Fruit fly (Drosophila melanogaster) whole organism, adult: ENCODE measurements around the gene ND-B14.5B.
A peak's percentile ranks its signal among the peaks of the same experiment; 100 is the strongest.

ENCODE experiments used
- CG11617 ChIP-seq: fragments of 200-800 bp; sonication (Bioruptor generic); optimal IDR thresholded peaks from 2 replicates; lab custom pipeline; 2017; ENCODE audit warnings: mild to moderate bottlenecking, missing biosample characterization, missing genetic modification reagents, missing genetic modification characterization
- CG12768 ChIP-seq: fragments of 200-800 bp; sonication (Bioruptor generic); optimal IDR thresholded peaks from 2 replicates; lab custom pipeline; 2017; ENCODE audit warnings: missing biosample characterization, missing genetic modification characterization, mild to moderate bottlenecking, moderate library complexity, missing genetic modification reagents
- CG14711 ChIP-seq: fragments of 200-800 bp; sonication (Bioruptor generic); optimal IDR thresholded peaks from 2 replicates; lab custom pipeline; 2018; ENCODE audit warnings: missing biosample characterization, mild to moderate bottlenecking, missing genetic modification characterization, moderate library complexity
- CG1620 ChIP-seq: fragments of 200-800 bp; sonication (Bioruptor generic); optimal IDR thresholded peaks from 2 replicates; lab custom pipeline; 2016; ENCODE audit warnings: missing biosample characterization, missing genetic modification characterization
- CG33017 ChIP-seq: fragments of 200-800 bp; sonication (Bioruptor generic); optimal IDR thresholded peaks from 2 replicates; lab custom pipeline; 2018; ENCODE audit warnings: missing biosample characterization, mild to moderate bottlenecking, missing genetic modification characterization, moderate library complexity
- CG5204 ChIP-seq: fragments of 200-800 bp; sonication (Bioruptor generic); optimal IDR thresholded peaks from 2 replicates; lab custom pipeline; 2016; ENCODE audit warnings: missing biosample characterization, missing genetic modification characterization
- CG7045 ChIP-seq: fragments of 200-800 bp; sonication (Bioruptor generic); optimal IDR thresholded peaks from 2 replicates; lab custom pipeline; 2017; ENCODE audit warnings: missing biosample characterization, mild to moderate bottlenecking, missing genetic modification characterization
- CG7101 ChIP-seq: fragments of 200-800 bp; sonication (Bioruptor generic); optimal IDR thresholded peaks from 2 replicates; lab custom pipeline; 2018; ENCODE audit warnings: missing biosample characterization, mild to moderate bottlenecking, missing genetic modification characterization, moderate library complexity
- Clk ChIP-seq: fragments of 200-800 bp; sonication (Bioruptor generic); optimal IDR thresholded peaks from 2 replicates; lab custom pipeline; 2017; ENCODE audit warnings: missing biosample characterization, missing genetic modification characterization
- Crg-1 ChIP-seq: fragments of 200-800 bp; sonication (Bioruptor generic); optimal IDR thresholded peaks from 2 replicates; lab custom pipeline; 2016; ENCODE audit warnings: missing biosample characterization, missing genetic modification characterization
- Hr96 ChIP-seq: fragments of 200-800 bp; sonication (Bioruptor generic); optimal IDR thresholded peaks from 2 replicates; lab custom pipeline; 2016; ENCODE audit warnings: missing biosample characterization, missing genetic modification characterization
- Mnt ChIP-seq: fragments of 200-800 bp; sonication (Bioruptor generic); optimal IDR thresholded peaks from 2 replicates; lab custom pipeline; 2016; ENCODE audit warnings: missing biosample characterization, mild to moderate bottlenecking, missing genetic modification characterization
- bab1 ChIP-seq: fragments of 200-800 bp; sonication (Bioruptor generic); optimal IDR thresholded peaks from 3 replicates; lab custom pipeline; 2019; ENCODE audit warnings: missing biosample characterization, mild to moderate bottlenecking, missing genetic modification characterization, moderate library complexity
- cic ChIP-seq: fragments of 200-800 bp; sonication (Bioruptor generic); optimal IDR thresholded peaks from 2 replicates; lab custom pipeline; 2017; ENCODE audit warnings: missing biosample characterization, mild to moderate bottlenecking, missing genetic modification characterization, moderate library complexity
- cnc ChIP-seq, 2 experiments: fragments of >200 bp; optimal IDR thresholded peaks; 2 replicates each; lab custom pipeline; 2017
- kay ChIP-seq: fragments of 200-800 bp; sonication (Bioruptor generic); peaks from one replicate; lab custom pipeline; 2016; ENCODE audit warnings: missing biosample characterization, missing genetic modification characterization, borderline replicate concordance
- ovo ChIP-seq: fragments of 200-800 bp; sonication (Bioruptor generic); optimal IDR thresholded peaks from 2 replicates; lab custom pipeline; 2016; ENCODE audit warnings: missing biosample characterization, missing genetic modification characterization
- pad ChIP-seq: fragments of 200-800 bp; sonication (Bioruptor generic); optimal IDR thresholded peaks from 3 replicates; lab custom pipeline; 2017; ENCODE audit warnings: missing biosample characterization, missing genetic modification characterization, mild to moderate bottlenecking, moderate library complexity, missing genetic modification reagents
- tj ChIP-seq: fragments of 200-800 bp; sonication (Bioruptor generic); optimal IDR thresholded peaks from 3 replicates; lab custom pipeline; 2017; ENCODE audit warnings: missing biosample characterization, mild to moderate bottlenecking, missing genetic modification characterization, moderate library complexity
- toe ChIP-seq: fragments of 200-800 bp; sonication (Bioruptor generic); optimal IDR thresholded peaks from 2 replicates; lab custom pipeline; 2016; ENCODE audit warnings: missing biosample characterization, missing genetic modification characterization

ND-B14.5B gene

DNA sequence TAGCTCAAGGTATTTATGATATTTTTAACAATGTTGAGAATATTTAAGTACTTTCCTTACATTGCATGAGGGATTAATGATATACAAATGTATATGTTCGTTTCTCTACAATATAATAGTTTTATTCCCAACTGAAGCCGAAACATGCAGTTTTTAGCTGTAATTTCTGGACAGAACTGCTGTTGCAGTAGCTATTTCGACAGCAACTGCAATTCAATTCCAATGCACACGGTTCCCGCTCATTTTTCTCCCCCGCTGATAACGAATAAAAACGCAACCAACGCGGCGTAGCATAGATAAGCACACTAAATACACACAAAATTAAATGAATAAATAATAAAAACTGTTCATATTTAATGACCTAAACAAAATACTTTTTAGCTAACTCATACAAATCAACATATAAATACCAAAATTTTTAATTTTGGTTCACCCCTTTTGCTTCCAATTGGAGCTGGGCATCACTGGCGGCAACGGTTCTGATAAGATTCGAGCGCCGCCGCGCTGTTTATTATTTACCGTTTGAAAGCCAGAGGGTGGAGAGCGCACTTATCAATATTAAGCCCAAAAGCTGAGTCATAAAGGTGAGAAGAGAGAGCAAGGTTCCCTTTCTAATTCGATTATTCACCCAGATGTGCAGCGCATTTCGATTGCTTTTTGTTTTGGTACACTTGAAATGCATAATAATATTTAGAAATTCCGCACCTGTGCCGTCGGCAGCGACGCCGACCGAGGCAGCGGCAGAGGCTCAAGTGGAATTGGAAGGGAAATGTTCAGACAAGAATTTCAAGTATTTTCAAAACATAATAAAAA is 12.8 kb upstream of the ND-B14.5B start:
- TF ChIP-seq ovo (GFP tag; lab: Kevin White, UChicago): peak; percentile 94
- TF ChIP-seq cnc (optimal IDR thresholded peaks at IDR 0.05; lab: Kevin White, UChicago): no peak
- TF ChIP-seq bab1: no peak
- peak; percentile 4 for TF ChIP-seq CG7045 (GFP tag; lab: Kevin White, UChicago)
- peak; percentile 30 for TF ChIP-seq pad (GFP tag; lab: Kevin White, UChicago)
- TF ChIP-seq toe: peak; percentile 26
- TF ChIP-seq CG14711 (tag; lab: Kevin White, UChicago): no peak
- no peak for TF ChIP-seq Crg-1 (GFP tag; lab: Kevin White, UChicago)
- peak; percentile 53 for TF ChIP-seq CG11617 (GFP tag; lab: Kevin White, UChicago)
- TF ChIP-seq CG5204 (GFP tag; lab: Kevin White, UChicago): peak; percentile 49
- TF ChIP-seq CG33017 (tag; lab: Kevin White, UChicago): no peak
- peak; percentile 21 for TF ChIP-seq CG12768 (GFP tag; lab: Kevin White, UChicago)
- TF ChIP-seq tj: no peak
- no peak for TF ChIP-seq Clk
- peak; percentile 75 for TF ChIP-seq CG7101 (tag; lab: Kevin White, UChicago)
- peak; percentile 4 for TF ChIP-seq CG1620
- TF ChIP-seq cic (GFP tag; lab: Kevin White, UChicago): peak; percentile 64
- peak; percentile 15 for TF ChIP-seq Hr96 (GFP tag; lab: Kevin White, UChicago)
- peak; percentile 99 for TF ChIP-seq kay (GFP tag; lab: Kevin White, UChicago)
- peak; percentile 1 for TF ChIP-seq Mnt (GFP tag; lab: Kevin White, UChicago)

DNA sequence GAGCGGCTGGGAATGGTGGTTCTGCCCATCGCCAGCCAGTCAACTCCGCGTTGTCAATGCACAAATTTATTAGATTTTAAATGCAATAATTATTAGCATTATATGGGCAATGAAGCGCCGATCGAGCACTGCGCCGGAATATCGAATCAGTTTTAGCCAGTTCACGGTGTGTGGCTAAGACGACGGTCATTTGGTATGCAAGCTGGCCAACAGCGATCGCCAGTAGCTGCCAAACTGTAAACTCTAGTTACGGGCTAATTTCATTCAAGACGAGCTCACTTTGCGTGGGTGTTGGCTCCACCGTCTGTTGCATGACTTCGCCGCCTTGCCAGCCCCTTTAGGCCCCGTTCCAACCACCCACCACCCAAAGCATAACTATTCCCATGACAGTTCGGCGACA is 10.2 kb upstream of the ND-B14.5B start:
- TF ChIP-seq pad (GFP tag; lab: Kevin White, UChicago) (no peak), Clk (no peak), cic (GFP tag; lab: Kevin White, UChicago) (no peak), kay (GFP tag; lab: Kevin White, UChicago) (no peak), tj (no peak)

DNA sequence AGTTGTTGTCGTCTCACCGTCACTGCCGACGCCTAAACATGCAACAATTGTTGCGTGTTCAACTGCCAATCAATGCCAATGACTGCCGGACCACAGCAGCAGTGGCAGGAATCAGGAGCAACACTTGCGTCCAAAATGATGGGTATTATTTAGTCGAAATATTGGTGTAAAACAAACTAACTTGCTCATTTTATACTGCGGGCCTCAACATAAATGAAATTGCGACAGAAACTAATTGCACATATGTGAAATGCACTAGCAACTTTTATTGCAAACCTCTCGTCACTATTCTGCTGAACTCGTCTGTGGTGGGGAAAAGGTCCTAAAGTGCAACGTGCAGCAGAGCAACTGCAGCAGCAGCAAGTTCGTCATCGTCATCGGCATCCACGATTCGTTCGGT is 9.1 kb upstream of the ND-B14.5B start:
- TF ChIP-seq bab1: no peak
- no peak for TF ChIP-seq kay (GFP tag; lab: Kevin White, UChicago)
- no peak for TF ChIP-seq cnc (optimal IDR thresholded peaks at IDR 0.05; lab: Kevin White, UChicago)
- TF ChIP-seq CG14711 (tag; lab: Kevin White, UChicago): no peak
- no peak for TF ChIP-seq CG7101 (tag; lab: Kevin White, UChicago)
- TF ChIP-seq toe: no peak
- no peak for TF ChIP-seq CG5204 (GFP tag; lab: Kevin White, UChicago)
- no peak for TF ChIP-seq ovo (GFP tag; lab: Kevin White, UChicago)
- no peak for TF ChIP-seq CG33017 (tag; lab: Kevin White, UChicago)
- no peak for TF ChIP-seq CG11617 (GFP tag; lab: Kevin White, UChicago)
- TF ChIP-seq CG7045 (GFP tag; lab: Kevin White, UChicago): no peak
- no peak for TF ChIP-seq Mnt (GFP tag; lab: Kevin White, UChicago)

DNA sequence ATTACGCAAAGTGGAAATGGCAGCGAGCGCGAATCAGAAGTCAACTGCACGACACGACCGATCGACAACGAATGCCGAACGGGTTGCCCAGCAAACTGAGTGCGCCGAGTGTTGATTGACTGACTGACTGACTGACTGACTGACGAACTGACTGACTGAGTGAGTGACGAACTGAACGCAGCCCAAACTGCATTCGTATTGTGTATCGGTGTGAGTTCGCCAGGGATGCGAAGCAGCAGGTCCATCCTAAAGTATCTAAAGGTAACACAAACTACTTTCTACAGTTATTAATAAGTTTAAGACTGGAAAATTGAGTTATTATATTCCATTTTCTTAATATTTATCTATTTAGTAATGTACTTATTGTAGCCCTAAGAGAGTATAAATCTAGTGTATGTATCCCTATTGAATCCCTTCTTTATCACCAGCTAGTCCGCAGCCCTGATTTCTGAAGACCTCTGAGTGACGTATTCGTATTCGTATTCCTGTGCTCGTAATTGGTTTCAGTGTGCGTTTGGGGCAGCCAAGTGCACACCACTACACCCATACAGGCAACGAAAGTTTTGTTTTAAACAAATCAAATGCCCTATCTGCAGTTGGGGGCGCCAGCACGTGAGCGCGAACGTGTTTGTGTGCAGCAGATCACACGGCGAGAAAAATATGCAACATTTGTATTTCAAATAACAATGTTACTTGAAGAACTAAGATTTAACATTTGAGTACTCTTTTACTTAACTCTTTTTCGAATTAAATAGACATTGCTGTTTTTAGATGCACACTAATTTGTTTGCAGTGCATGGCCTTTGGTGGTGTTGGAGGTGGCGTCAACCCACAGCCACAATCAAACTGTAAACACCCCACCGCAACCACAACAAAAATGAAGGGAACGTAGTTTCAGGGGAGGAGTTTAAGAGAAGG is 7.3 kb upstream of the ND-B14.5B start:
- peak; percentile 27 for TF ChIP-seq CG7045 (GFP tag; lab: Kevin White, UChicago)
- peak; percentile 16 for TF ChIP-seq toe
- TF ChIP-seq Mnt (GFP tag; lab: Kevin White, UChicago): peak; percentile 34
- TF ChIP-seq CG33017 (tag; lab: Kevin White, UChicago): peak; percentile 80
- peak; percentile 29 for TF ChIP-seq tj
- TF ChIP-seq CG1620: no peak
- TF ChIP-seq Clk: peak; percentile 14
- TF ChIP-seq cnc (optimal IDR thresholded peaks at IDR 0.05; lab: Kevin White, UChicago): no peak
- TF ChIP-seq kay (GFP tag; lab: Kevin White, UChicago): peak; percentile 86
- TF ChIP-seq ovo (GFP tag; lab: Kevin White, UChicago): no peak
- TF ChIP-seq Hr96 (GFP tag; lab: Kevin White, UChicago): peak; percentile 62
- TF ChIP-seq CG14711 (tag; lab: Kevin White, UChicago): peak; percentile 63
- TF ChIP-seq Crg-1 (GFP tag; lab: Kevin White, UChicago): no peak
- TF ChIP-seq CG11617 (GFP tag; lab: Kevin White, UChicago): peak; percentile 39
- TF ChIP-seq cic (GFP tag; lab: Kevin White, UChicago): no peak
- TF ChIP-seq CG7101 (tag; lab: Kevin White, UChicago): peak; percentile 75
- peak; percentile 65 for TF ChIP-seq CG12768 (GFP tag; lab: Kevin White, UChicago)
- peak; percentile 28 for TF ChIP-seq bab1
- TF ChIP-seq CG5204 (GFP tag; lab: Kevin White, UChicago): peak; percentile 61
- TF ChIP-seq pad (GFP tag; lab: Kevin White, UChicago): peak; percentile 29

DNA sequence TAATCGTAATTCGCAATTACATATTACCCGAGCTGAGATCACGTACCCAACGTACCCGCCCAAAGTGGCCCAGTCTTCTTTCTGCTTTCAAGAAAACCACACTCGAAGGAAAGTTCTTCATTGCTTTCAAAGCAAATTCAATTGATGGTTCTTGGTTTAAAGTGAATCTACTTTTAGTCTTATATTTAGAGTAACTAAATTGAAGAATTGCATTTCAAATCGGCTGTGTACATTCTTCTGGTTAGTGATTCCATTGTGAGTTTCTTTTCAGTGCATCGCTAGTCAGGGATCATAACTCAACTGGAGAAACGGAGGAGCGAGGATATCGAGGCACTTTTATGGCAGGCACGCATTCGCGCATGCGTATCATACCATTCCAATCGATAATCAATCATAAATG is 6.0 kb upstream of the ND-B14.5B start:
- TF ChIP-seq cnc (optimal IDR thresholded peaks at IDR 0.05; lab: Kevin White, UChicago): no peak
